Fruit fly (Drosophila melanogaster) whole organism, embryonic: ENCODE results near the gene BckdhA.

Experiments used
- Atf-2 ChIP-seq: fragments of 200-800 bp; sonication (Bioruptor generic); optimal IDR thresholded peaks from 2 replicates; lab custom pipeline; 2016; ENCODE audit warnings: missing biosample characterization, missing genetic modification characterization
- Bteb2 ChIP-seq: fragments of 200-800 bp; sonication (Bioruptor generic); optimal IDR thresholded peaks from 2 replicates; lab custom pipeline; 2016; ENCODE audit warnings: missing biosample characterization, missing genetic modification characterization
- CG10462 ChIP-seq: fragments of 200-800 bp; sonication (Bioruptor generic); optimal IDR thresholded peaks from 2 replicates; lab custom pipeline; 2016; ENCODE audit warnings: missing biosample characterization, missing genetic modification characterization
- CG11247 ChIP-seq: fragments of 200-800 bp; sonication (Bioruptor generic); IDR thresholded peaks from 2 replicates; pipeline ENCODE4 v1.3.6; 2022; ENCODE audit warnings: missing biosample characterization, missing genetic modification characterization
- CG11560 ChIP-seq: fragments of 200-800 bp; sonication (Bioruptor generic); IDR thresholded peaks from 3 replicates; pipeline ENCODE4 v1.3.6; 2022; ENCODE audit warnings: missing biosample characterization, missing genetic modification characterization
- CG12391 ChIP-seq: fragments of 200-800 bp; sonication (Bioruptor generic); optimal IDR thresholded peaks from 3 replicates; lab custom pipeline; 2018; ENCODE audit warnings: missing biosample characterization, mild to moderate bottlenecking, missing genetic modification characterization, moderate library complexity
- CG13624 ChIP-seq: fragments of 200-800 bp; sonication (Bioruptor generic); optimal IDR thresholded peaks from 2 replicates; lab custom pipeline; 2016; ENCODE audit warnings: missing biosample characterization, missing genetic modification characterization
- CG14441 ChIP-seq: fragments of 200-800 bp; sonication (Bioruptor generic); IDR thresholded peaks from 2 replicates; pipeline ENCODE4 v1.3.6; 2022; ENCODE audit warnings: missing biosample characterization, missing genetic modification characterization
- CG15073 ChIP-seq: fragments of 200-800 bp; sonication (Bioruptor generic); optimal IDR thresholded peaks from 2 replicates; lab custom pipeline; 2016; ENCODE audit warnings: missing biosample characterization, missing genetic modification characterization
- CG1603 ChIP-seq: fragments of 200-800 bp; sonication (Bioruptor generic); optimal IDR thresholded peaks from 2 replicates; lab custom pipeline; 2019; ENCODE audit warnings: missing biosample characterization, mild to moderate bottlenecking, missing genetic modification characterization, moderate library complexity
- CG17186 ChIP-seq: fragments of 200-800 bp; sonication (Bioruptor generic); optimal IDR thresholded peaks from 3 replicates; lab custom pipeline; 2017; ENCODE audit warnings: missing biosample characterization, missing genetic modification reagents, missing genetic modification characterization
- CG17829 ChIP-seq: fragments of 200-800 bp; optimal IDR thresholded peaks from 2 replicates; lab custom pipeline; 2019; ENCODE audit warnings: missing biosample characterization, mild to moderate bottlenecking, missing genetic modification characterization, moderate library complexity
- CG2875 ChIP-seq: fragments of 200-800 bp; sonication (Bioruptor generic); optimal IDR thresholded peaks from 2 replicates; lab custom pipeline; 2017; ENCODE audit warnings: missing biosample characterization, mild to moderate bottlenecking, missing genetic modification characterization, missing genetic modification reagents
- CG3065 ChIP-seq: fragments of 200-800 bp; sonication (Bioruptor generic); optimal IDR thresholded peaks from 2 replicates; lab custom pipeline; 2016; ENCODE audit warnings: missing biosample characterization, missing genetic modification characterization
- CG3281 ChIP-seq: fragments of 200-800 bp; sonication (Bioruptor generic); optimal IDR thresholded peaks from 3 replicates; lab custom pipeline; 2017; ENCODE audit warnings: missing biosample characterization, mild to moderate bottlenecking, missing genetic modification characterization
- CG3407 ChIP-seq: fragments of 200-800 bp; sonication (Bioruptor generic); optimal IDR thresholded peaks from 2 replicates; lab custom pipeline; 2018; ENCODE audit warnings: missing biosample characterization, mild to moderate bottlenecking, missing genetic modification characterization
- CG6254 ChIP-seq: fragments of 200-800 bp; sonication (Bioruptor generic); optimal IDR thresholded peaks from 3 replicates; lab custom pipeline; 2017; ENCODE audit warnings: mild to moderate bottlenecking, missing biosample characterization, missing genetic modification reagents, missing genetic modification characterization
- CG6791 ChIP-seq: fragments of 200-800 bp; sonication (Bioruptor generic); IDR thresholded peaks from 3 replicates; pipeline ENCODE4 v1.3.6; 2022; ENCODE audit warnings: missing biosample characterization, missing genetic modification characterization; ENCODE audit not compliant: partially characterized antibody
- CG7745 ChIP-seq: fragments of 200-800 bp; sonication (Bioruptor generic); optimal IDR thresholded peaks from 2 replicates; lab custom pipeline; 2018; ENCODE audit warnings: missing biosample characterization, mild to moderate bottlenecking, missing genetic modification characterization, moderate library complexity
- CG9817 ChIP-seq: fragments of 200-800 bp; sonication (Bioruptor generic); optimal IDR thresholded peaks from 2 replicates; lab custom pipeline; 2018; ENCODE audit warnings: missing biosample characterization, mild to moderate bottlenecking, missing genetic modification characterization, moderate library complexity
- CrebB ChIP-seq: fragments of 200-800 bp; sonication (Bioruptor generic); optimal IDR thresholded peaks from 3 replicates; lab custom pipeline; 2018; ENCODE audit warnings: missing biosample characterization, mild to moderate bottlenecking, missing genetic modification characterization
- GATAe ChIP-seq: fragments of 200-800 bp; sonication (Bioruptor generic); conservative IDR thresholded peaks from 2 replicates; pipeline ENCODE4 v1.3.6; 2022; ENCODE audit warnings: missing biosample characterization, missing genetic modification characterization
- H2.0 ChIP-seq: fragments of 200-800 bp; sonication (Bioruptor generic); IDR thresholded peaks from 2 replicates; pipeline ENCODE4 v1.3.6; 2022; ENCODE audit warnings: missing biosample characterization, missing genetic modification characterization
- Lhr ChIP-seq: fragments of 200-800 bp; sonication (Bioruptor generic); optimal IDR thresholded peaks from 3 replicates; lab custom pipeline; 2017; ENCODE audit warnings: mild to moderate bottlenecking, missing biosample characterization, missing genetic modification reagents, missing genetic modification characterization
- Lim3 ChIP-seq: fragments of 200-800 bp; sonication (Bioruptor generic); IDR thresholded peaks from 2 replicates; pipeline ENCODE4 v1.3.6; 2022; ENCODE audit warnings: missing biosample characterization, missing genetic modification characterization
- MBD-R2 ChIP-seq: fragments of 200-800 bp; sonication (Bioruptor generic); IDR thresholded peaks from 2 replicates; pipeline ENCODE4 v1.3.6; 2022; ENCODE audit warnings: missing biosample characterization, missing genetic modification characterization
- Nf-YA ChIP-seq: fragments of 200-800 bp; sonication (Bioruptor generic); IDR thresholded peaks from 2 replicates; pipeline ENCODE4 v1.3.6; 2022; ENCODE audit warnings: missing biosample characterization, missing genetic modification characterization
- Side ChIP-seq: fragments of 200-800 bp; sonication (Bioruptor generic); optimal IDR thresholded peaks from 2 replicates; lab custom pipeline; 2016; ENCODE audit warnings: missing biosample characterization, missing genetic modification characterization
- Sox100B ChIP-seq: fragments of 200-800 bp; sonication (Bioruptor generic); optimal IDR thresholded peaks from 3 replicates; lab custom pipeline; 2018; ENCODE audit warnings: missing biosample characterization, mild to moderate bottlenecking, missing genetic modification characterization
- Taf1 ChIP-seq: fragments of 200-800 bp; sonication (Bioruptor generic); IDR thresholded peaks from 2 replicates; pipeline ENCODE4 v1.3.6; 2022; ENCODE audit warnings: missing biosample characterization, missing genetic modification characterization
- Trl ChIP-seq, 3 experiments: fragments of >200 bp in 2 of 3; fragments of 200-800 bp in 1 of 3; sonication (Bioruptor generic) in 1 of 3; optimal IDR thresholded peaks; 2 replicates in 1 of 3; 3 replicates in 2 of 3; lab custom pipeline; 2016 to 2017; ENCODE audit warnings: missing biosample characterization in 1 of 3, missing genetic modification characterization in 1 of 3
- Vsx1 ChIP-seq: fragments of 200-800 bp; sonication (Bioruptor generic); optimal IDR thresholded peaks from 2 replicates; lab custom pipeline; 2017; ENCODE audit warnings: missing biosample characterization, mild to moderate bottlenecking, missing genetic modification characterization, missing genetic modification reagents
- ab ChIP-seq: fragments of 200-800 bp; sonication (Bioruptor generic); optimal IDR thresholded peaks from 2 replicates; lab custom pipeline; 2016; ENCODE audit warnings: missing biosample characterization, missing genetic modification characterization
- ac ChIP-seq: fragments of 200-800 bp; sonication (Bioruptor generic); optimal IDR thresholded peaks from 3 replicates; lab custom pipeline; 2017; ENCODE audit warnings: missing biosample characterization, mild to moderate bottlenecking, missing genetic modification characterization
- aop ChIP-seq: fragments of 200-800 bp; sonication (Bioruptor generic); IDR thresholded peaks from 2 replicates; pipeline ENCODE4 v1.3.6; 2022; ENCODE audit warnings: missing biosample characterization, missing genetic modification characterization
- ase ChIP-seq: fragments of 200-800 bp; sonication (Bioruptor generic); IDR thresholded peaks from 3 replicates; pipeline ENCODE4 v1.3.6; 2022; ENCODE audit warnings: missing biosample characterization, missing genetic modification characterization
- cas ChIP-seq: fragments of 200-800 bp; sonication (Bioruptor generic); IDR thresholded peaks from 2 replicates; pipeline ENCODE4 v1.3.6; 2022; ENCODE audit warnings: missing biosample characterization, missing genetic modification characterization
- cg ChIP-seq: fragments of 200-800 bp; sonication (Bioruptor generic); optimal IDR thresholded peaks from 3 replicates; lab custom pipeline; 2019; ENCODE audit warnings: missing biosample characterization, mild to moderate bottlenecking, missing genetic modification characterization, moderate library complexity
- chn ChIP-seq: fragments of 200-800 bp; sonication (Bioruptor generic); optimal IDR thresholded peaks from 2 replicates; lab custom pipeline; 2016; ENCODE audit warnings: missing biosample characterization, missing genetic modification characterization
- fu2 ChIP-seq: fragments of 200-800 bp; sonication (Bioruptor generic); optimal IDR thresholded peaks from 2 replicates; lab custom pipeline; 2016; ENCODE audit warnings: missing biosample characterization, missing genetic modification characterization
- ken ChIP-seq: fragments of 200-800 bp; sonication (Bioruptor generic); IDR thresholded peaks from 3 replicates; pipeline ENCODE4 v1.3.6; 2022; ENCODE audit warnings: missing biosample characterization, missing genetic modification characterization
- lov ChIP-seq, 2 experiments: fragments of 200-800 bp in 1 of 2; fragments of >200 bp in 1 of 2; sonication (Bioruptor generic) in 1 of 2; IDR thresholded peaks in 1 of 2; optimal IDR thresholded peaks in 1 of 2; 2 replicates in 1 of 2; 3 replicates in 1 of 2; pipeline versions ENCODE4 v1.3.6 to Lab custom; 2017 to 2022; ENCODE audit warnings: missing biosample characterization in 1 of 2, missing genetic modification characterization in 1 of 2
- maf-S ChIP-seq: fragments of 200-800 bp; sonication (Bioruptor generic); optimal IDR thresholded peaks from 2 replicates; lab custom pipeline; 2016; ENCODE audit warnings: missing biosample characterization, missing genetic modification characterization
- sima ChIP-seq: fragments of 200-800 bp; sonication (Bioruptor generic); optimal IDR thresholded peaks from 2 replicates; lab custom pipeline; 2016; ENCODE audit warnings: missing biosample characterization, missing genetic modification characterization
- sr ChIP-seq: fragments of 200-800 bp; sonication (Bioruptor generic); IDR thresholded peaks from 3 replicates; pipeline ENCODE4 v1.3.6; 2022; ENCODE audit warnings: missing biosample characterization, missing genetic modification characterization
- ttk ChIP-seq: fragments of 200-800 bp; sonication (Bioruptor generic); IDR thresholded peaks from 2 replicates; pipeline ENCODE4 v2.1.2; 2022; ENCODE audit warnings: missing biosample characterization, missing genetic modification characterization
- yki ChIP-seq: fragments of >200 bp; optimal IDR thresholded peaks from 3 replicates; lab custom pipeline; 2018
- zen2 ChIP-seq: fragments of 200-800 bp; sonication (Bioruptor generic); IDR thresholded peaks from 3 replicates; pipeline ENCODE4 v1.3.6; 2022; ENCODE audit warnings: missing biosample characterization, missing genetic modification characterization; ENCODE audit not compliant: partially characterized antibody

The BckdhA gene

DNA sequence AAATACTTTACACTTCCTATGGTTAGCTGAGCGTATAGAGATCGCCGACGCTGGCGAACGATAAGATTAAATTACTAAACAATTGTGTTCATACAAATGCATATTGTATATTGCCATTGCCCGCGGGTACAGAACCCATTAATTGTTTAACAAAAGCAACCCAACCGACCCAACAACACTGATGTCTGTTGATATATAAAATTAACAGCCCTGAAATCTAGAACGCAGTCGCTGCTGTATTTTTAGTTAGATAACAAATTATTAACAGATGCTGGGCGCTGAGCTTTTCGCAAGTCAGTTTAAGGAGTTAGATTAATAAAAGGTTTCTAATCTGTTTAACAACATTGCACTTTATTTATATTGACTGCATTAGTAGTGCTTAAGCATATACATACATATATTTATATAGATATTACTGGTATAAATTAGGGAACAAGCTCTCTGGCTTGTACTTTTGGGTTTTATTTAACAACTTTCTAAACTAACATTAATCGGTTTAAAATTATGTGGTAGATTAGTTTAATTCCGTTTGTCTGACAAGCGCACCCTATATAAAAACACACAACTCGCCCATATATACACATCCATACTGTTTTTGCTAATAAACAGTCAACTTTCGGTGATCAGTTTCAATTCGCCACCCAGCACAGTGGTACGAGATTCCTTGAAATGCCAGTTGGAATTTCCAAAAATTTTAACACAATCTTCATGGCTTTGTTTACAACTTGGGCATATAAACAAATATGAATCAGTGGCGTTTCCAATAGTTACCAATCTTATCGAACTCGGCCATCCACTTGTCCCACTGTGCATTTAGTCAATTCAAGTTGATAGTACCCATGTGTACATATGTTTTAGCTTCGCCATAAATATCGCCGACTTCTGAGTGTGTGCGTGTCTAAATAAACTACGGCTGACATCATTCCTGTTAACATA lies 27.4 kb upstream of the BckdhA start (continued):
- TF ChIP-seq CG14441 (GFP tag; lab: Robert Waterston, UW) (peak; percentile 95), Sox100B (peak; percentile 69), CG3065 (GFP tag; lab: Kevin White, UChicago) (peak; percentile 45), Lim3 (GFP tag; lab: Robert Waterston, UW) (no peak), ab (GFP tag; lab: Kevin White, UChicago) (peak; percentile 65), ac (GFP tag; lab: Kevin White, UChicago) (no peak), lov (optimal IDR thresholded peaks at IDR 0.05; lab: Kevin White, UChicago) (no peak), lov (GFP tag; IDR thresholded peaks at IDR 0.05; lab: Robert Waterston, UW) (peak; percentile 43; the same call in 1 of the 3 replicates), sr (GFP tag; lab: Robert Waterston, UW) (peak; percentile 74; the same call in 1 of the 3 replicates), zen2 (GFP tag; lab: Robert Waterston, UW) (no peak), Nf-YA (GFP tag; lab: Robert Waterston, UW) (peak; percentile 79), Bteb2 (GFP tag; lab: Kevin White, UChicago) (peak; percentile 78), Trl (optimal IDR thresholded peaks at IDR 0.05; lab: Kevin White, UChicago) (no peak), Trl (GFP tag; optimal IDR thresholded peaks at IDR 0.05; lab: Kevin White, UChicago) (peak; percentile 96), CG1603 (tag; lab: Kevin White, UChicago) (no peak), CG15073 (peak; percentile 4), chn (peak; percentile 74), yki (no peak), aop (GFP tag; lab: Robert Waterston, UW) (0 out of 2 replicates have a peak, but pooled peaks have one; percentile 24), Side (peak; percentile 92), ase (GFP tag; lab: Robert Waterston, UW) (peak; percentile 85), Taf1 (GFP tag; lab: Robert Waterston, UW) (peak; percentile 89), CG7745 (no peak), ken (GFP tag; lab: Robert Waterston, UW) (peak; percentile 79; the same call in 2 of the 3 replicates), CG6791 (GFP tag; lab: Robert Waterston, UW) (no peak), Atf-2 (GFP tag; lab: Kevin White, UChicago) (peak; percentile 77), maf-S (GFP tag; lab: Kevin White, UChicago) (peak; percentile 85), Vsx1 (GFP tag; lab: Kevin White, UChicago) (no peak), CG11560 (tag; lab: Robert Waterston, UW) (peak; percentile 77; the same call in 2 of the 3 replicates), CG11247 (GFP tag; lab: Robert Waterston, UW) (peak; percentile 93), CG17186 (GFP tag; lab: Kevin White, UChicago) (peak; percentile 20), cas (GFP tag; lab: Robert Waterston, UW) (peak; percentile 91), GATAe (peak; percentile 93), CG2875 (peak; percentile 49), H2.0 (GFP tag; lab: Robert Waterston, UW) (peak; percentile 82), CG3281 (peak; percentile 96), CG9817 (peak; percentile 90), CG13624 (GFP tag; lab: Kevin White, UChicago) (peak; percentile 95), CG10462 (GFP tag; lab: Kevin White, UChicago) (peak; percentile 5), sima (GFP tag; lab: Kevin White, UChicago) (peak; percentile 63), Lhr (GFP tag; lab: Kevin White, UChicago) (no peak), CrebB (peak; percentile 75), cg (peak; percentile 5), CG3407 (GFP tag; lab: Kevin White, UChicago) (no peak), fu2 (peak; percentile 78), CG6254 (GFP tag; lab: Kevin White, UChicago) (peak; percentile 65), CG12391 (peak; percentile 71), ttk (GFP tag; lab: Robert Waterston, UW) (peak; percentile 82), CG17829 (peak; percentile 74), MBD-R2 (peak; percentile 88)
